Worm (Caenorhabditis elegans) whole organism, late embryonic: ENCODE results near the gene rab-3.
A peak's percentile ranks its signal among the peaks of the same experiment; 100 is the strongest.

Experiments used
- C38D4.7 ChIP-seq: fragments of 200-800 bp; sonication (Bioruptor generic); optimal IDR thresholded peaks from 2 replicates; lab custom pipeline; 2018; ENCODE audit warnings: mild to moderate bottlenecking, missing genetic modification characterization, moderate library complexity, missing compliant biosample characterization
- K09A11.1 ChIP-seq: sonication (generic microtip); optimal IDR thresholded peaks from 2 replicates; lab custom pipeline; 2017; ENCODE audit warnings: antibody characterized with exemption, mild to moderate bottlenecking, missing genetic modification characterization, missing compliant biosample characterization; ENCODE audit not compliant: insufficient read depth
- ama-1 ChIP-seq: fragments of 150-350 bp; optimal IDR thresholded peaks from 2 replicates; lab custom pipeline; 2014
- ceh-19 ChIP-seq: fragments of 200-800 bp; sonication (Bioruptor generic); optimal IDR thresholded peaks from 2 replicates; lab custom pipeline; 2018; ENCODE audit warnings: mild to moderate bottlenecking, missing genetic modification characterization, missing compliant biosample characterization
- ceh-2 ChIP-seq: sonication (generic microtip); optimal IDR thresholded peaks from 2 replicates; lab custom pipeline; 2016; ENCODE audit warnings: missing genotype, missing genetic modification characterization, missing compliant biosample characterization
- ceh-22 ChIP-seq: sonication (generic microtip); optimal IDR thresholded peaks from 2 replicates; lab custom pipeline; 2017; ENCODE audit warnings: missing biosample characterization, missing genetic modification characterization
- ceh-30 ChIP-seq: fragments of 150-350 bp; optimal IDR thresholded peaks from 2 replicates; lab custom pipeline; 2014; ENCODE audit warnings: missing biosample characterization, missing genetic modification characterization
- ceh-45 ChIP-seq: fragments of 200-800 bp; sonication (Bioruptor generic); IDR thresholded peaks from 2 replicates; pipeline ENCODE4 v1.3.6; 2022; ENCODE audit warnings: missing genetic modification reagents, missing genetic modification characterization, missing compliant biosample characterization
- ceh-48 ChIP-seq: sonication (generic microtip); optimal IDR thresholded peaks from 2 replicates; lab custom pipeline; 2016; ENCODE audit warnings: missing genetic modification characterization, inconsistent platforms, missing compliant biosample characterization
- ceh-6 ChIP-seq: fragments of 200-800 bp; sonication (Bioruptor generic); optimal IDR thresholded peaks from 2 replicates; lab custom pipeline; 2018; ENCODE audit warnings: mild to moderate bottlenecking, missing genetic modification characterization, missing compliant biosample characterization
- ceh-9 ChIP-seq: sonication (generic microtip); optimal IDR thresholded peaks from 2 replicates; lab custom pipeline; 2016; ENCODE audit warnings: mild to moderate bottlenecking, missing genetic modification characterization, inconsistent platforms, missing compliant biosample characterization
- dmd-4 ChIP-seq: sonication (generic microtip); optimal IDR thresholded peaks from 2 replicates; lab custom pipeline; 2016; ENCODE audit warnings: borderline replicate concordance, missing genetic modification characterization, missing compliant biosample characterization
- elt-2 ChIP-seq: sonication (generic microtip); optimal IDR thresholded peaks from 2 replicates; lab custom pipeline; 2016; ENCODE audit warnings: missing genetic modification reagents, missing genetic modification characterization, missing compliant biosample characterization
- ets-4 ChIP-seq: sonication (generic microtip); optimal IDR thresholded peaks from 2 replicates; lab custom pipeline; 2016; ENCODE audit warnings: missing genetic modification characterization, missing compliant biosample characterization
- fkh-10 ChIP-seq: fragments of 150-350 bp; optimal IDR thresholded peaks from 2 replicates; lab custom pipeline; 2014; ENCODE audit warnings: missing biosample characterization, missing genetic modification reagents, missing genetic modification characterization
- gmeb-2 ChIP-seq: sonication (generic microtip); optimal IDR thresholded peaks from 2 replicates; lab custom pipeline; 2016; ENCODE audit warnings: missing genetic modification characterization, inconsistent platforms, missing compliant biosample characterization
- hlh-6 ChIP-seq: sonication (generic microtip); optimal IDR thresholded peaks from 2 replicates; lab custom pipeline; 2016; ENCODE audit warnings: missing genotype, missing genetic modification characterization, missing compliant biosample characterization
- hlh-8 ChIP-seq: sonication (generic microtip); optimal IDR thresholded peaks from 2 replicates; lab custom pipeline; 2016; ENCODE audit warnings: missing genotype, missing genetic modification characterization, missing compliant biosample characterization
- madf-2 ChIP-seq: sonication (generic microtip); optimal IDR thresholded peaks from 2 replicates; lab custom pipeline; 2017; ENCODE audit warnings: missing genetic modification characterization, missing compliant biosample characterization
- nhr-11 ChIP-seq: fragments of 150-350 bp; optimal IDR thresholded peaks from 2 replicates; lab custom pipeline; 2014; ENCODE audit warnings: missing biosample characterization, missing genetic modification characterization
- nhr-232 ChIP-seq: sonication (generic microtip); optimal IDR thresholded peaks from 2 replicates; lab custom pipeline; 2016; ENCODE audit warnings: missing genetic modification characterization, missing compliant biosample characterization
- pax-1 ChIP-seq: fragments of 150-350 bp; optimal IDR thresholded peaks from 2 replicates; lab custom pipeline; 2014; ENCODE audit warnings: missing biosample characterization, missing genetic modification characterization
- pros-1 ChIP-seq: fragments of 150-350 bp; optimal IDR thresholded peaks from 2 replicates; lab custom pipeline; 2014; ENCODE audit warnings: missing biosample characterization, missing genetic modification reagents, missing genetic modification characterization
- ref-2 ChIP-seq: sonication (generic microtip); optimal IDR thresholded peaks from 2 replicates; lab custom pipeline; 2016; ENCODE audit warnings: missing genetic modification characterization, missing compliant biosample characterization
- sdc-2 ChIP-seq: sonication (generic microtip); optimal IDR thresholded peaks from 2 replicates; lab custom pipeline; 2016; ENCODE audit warnings: missing genotype, missing genetic modification characterization, missing compliant biosample characterization
- syd-9 ChIP-seq: sonication (generic microtip); optimal IDR thresholded peaks from 2 replicates; lab custom pipeline; 2016; ENCODE audit warnings: mild to moderate bottlenecking, missing genetic modification characterization, moderate library complexity, missing compliant biosample characterization
- ttx-3 ChIP-seq: sonication (generic microtip); optimal IDR thresholded peaks from 2 replicates; lab custom pipeline; 2016; ENCODE audit warnings: missing genetic modification reagents, missing genetic modification characterization, missing compliant biosample characterization
- unc-42 ChIP-seq: sonication (generic microtip); optimal IDR thresholded peaks from 2 replicates; lab custom pipeline; 2016; ENCODE audit warnings: missing genotype, missing genetic modification characterization, missing compliant biosample characterization
- unc-55 ChIP-seq: sonication (generic microtip); optimal IDR thresholded peaks from 2 replicates; lab custom pipeline; 2017; ENCODE audit warnings: missing biosample characterization, missing genetic modification reagents, missing genetic modification characterization
- unc-86 ChIP-seq: sonication (generic microtip); optimal IDR thresholded peaks from 2 replicates; lab custom pipeline; 2016; ENCODE audit warnings: missing genetic modification characterization, missing compliant biosample characterization

rab-3 gene

DNA sequence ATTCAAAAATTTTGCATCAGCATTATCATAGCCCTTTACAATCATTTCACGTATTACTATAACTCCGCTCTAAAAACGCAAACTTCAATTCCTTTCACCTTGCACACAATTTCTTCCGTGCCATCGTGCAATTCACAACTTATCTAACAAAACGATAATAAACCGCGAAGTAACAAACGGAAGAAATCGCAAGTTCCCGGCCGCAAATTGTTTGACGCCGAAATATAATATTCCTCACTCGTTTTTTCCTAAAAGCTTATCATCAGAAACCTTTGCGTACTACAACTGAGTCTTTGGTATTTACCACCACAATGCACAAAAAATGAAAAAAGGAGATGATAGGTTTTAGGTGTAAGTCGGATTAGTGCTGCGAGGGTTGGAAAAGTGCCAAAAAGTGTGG lies 19.7 kb upstream of the rab-3 start:
- TF ChIP-seq fkh-10 (GFP tag; lab: Kevin White, UChicago) (no peak), sdc-2 (tag; lab: Kevin White, UChicago) (no peak), hlh-6 (no peak), unc-86 (no peak), ets-4 (tag; lab: Kevin White, UChicago) (no peak)
- TF ChIP-seq, all 69 proteins: peak for 0

DNA sequence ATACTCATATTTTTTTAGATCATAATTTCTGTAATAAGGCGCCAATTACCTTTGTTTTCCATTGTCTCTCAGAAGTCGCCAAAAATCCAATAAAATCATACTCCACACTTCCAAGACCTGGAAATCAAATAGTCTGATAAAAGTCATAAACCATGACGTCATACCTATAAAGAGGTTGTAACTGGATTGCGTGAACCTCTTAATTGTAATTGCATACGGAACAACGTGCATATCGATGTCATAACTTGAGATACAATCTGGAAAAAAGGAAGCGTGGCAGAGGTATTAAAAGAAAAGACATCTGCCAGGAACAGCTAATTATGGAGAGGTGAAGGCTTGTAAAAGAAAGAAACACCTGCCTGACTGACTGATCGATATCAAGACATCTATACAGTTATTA lies 17.4 kb upstream of the rab-3 start, which contains the start of gene F10C1.9:
Gene F10C1.9 (minus strand): TSS at position 197 of the 400 bp plus-strand sequence.
- TF ChIP-seq ceh-2 (tag; lab: Kevin White, UChicago) (no peak), elt-2 (peak; percentile 3)

DNA sequence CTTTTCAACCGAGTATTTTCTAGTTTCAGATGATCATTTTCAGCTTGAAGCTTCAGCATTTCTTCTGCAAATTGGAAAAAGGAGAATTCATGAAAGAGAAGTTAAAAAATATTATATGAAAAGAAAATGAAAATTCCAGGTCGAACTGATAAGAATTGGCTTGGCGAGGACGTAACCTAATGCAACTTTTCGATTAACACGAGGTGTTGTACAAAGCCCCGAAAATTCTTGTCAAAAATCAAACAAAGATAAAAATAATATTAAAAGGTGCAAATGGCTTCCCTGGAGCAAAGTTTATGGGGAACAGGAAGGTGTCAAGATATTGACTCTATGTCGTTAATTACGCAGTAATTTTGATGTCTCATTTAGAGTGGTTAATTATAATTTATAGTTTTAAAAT lies 16.7 kb upstream of the rab-3 start:
- no peak for TF ChIP-seq ceh-6 (GFP tag; lab: Kevin White, UChicago)

DNA sequence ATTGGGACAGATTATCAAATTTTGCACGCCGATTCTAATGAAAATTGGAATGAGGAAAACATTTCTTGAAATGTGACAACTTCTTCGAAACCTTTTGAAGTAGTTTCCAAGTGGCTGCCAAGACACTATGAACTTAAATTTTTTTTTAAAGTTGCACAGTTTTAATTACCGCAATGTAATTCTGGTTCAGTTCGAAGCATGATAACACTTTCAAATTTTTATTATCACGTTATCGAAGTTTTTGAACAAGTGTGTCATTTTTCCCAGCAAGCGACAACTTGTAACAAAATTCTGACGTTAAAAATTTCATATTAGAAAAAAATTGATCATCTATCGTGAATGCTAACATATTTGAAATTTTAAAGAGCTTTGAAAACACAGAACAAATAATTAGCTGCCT lies 15.1 kb upstream of the rab-3 start:
- TF ChIP-seq ets-4 (tag; lab: Kevin White, UChicago) (no peak), nhr-11 (no peak), K09A11.1 (tag; lab: Kevin White, UChicago) (no peak), unc-55 (GFP tag; lab: Kevin White, UChicago) (no peak), ceh-19 (GFP tag; lab: Kevin White, UChicago) (no peak), ceh-6 (GFP tag; lab: Kevin White, UChicago) (no peak)

DNA sequence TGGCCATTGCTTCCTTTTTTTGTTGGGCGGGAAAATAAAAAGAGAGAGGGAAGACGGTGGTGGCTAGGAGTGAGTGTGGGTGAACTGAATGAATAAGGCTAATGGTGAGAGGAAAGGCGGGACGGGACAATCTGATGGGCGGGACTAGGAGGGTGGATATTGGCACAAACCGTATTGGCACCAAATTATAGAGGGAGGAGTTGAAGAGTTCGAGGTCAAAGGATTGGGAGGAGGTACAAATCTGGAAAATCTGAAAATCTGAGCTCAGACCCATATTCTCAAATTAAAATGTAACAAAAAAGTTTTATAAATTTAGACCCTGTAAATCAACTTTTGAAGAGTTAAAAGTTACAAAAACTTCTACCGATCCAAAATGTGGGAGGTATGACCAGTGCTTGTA lies 11.1 kb upstream of the rab-3 start, which contains the start of gene hlh-14:
Gene hlh-14 (minus strand): TSS at position 101 of the 400 bp plus-strand sequence.
- no peak for TF ChIP-seq gmeb-2 (tag; lab: Kevin White, UChicago)
- TF ChIP-seq nhr-11: no peak
- TF ChIP-seq C38D4.7 (GFP tag; lab: Kevin White, UChicago): no peak
- no peak for TF ChIP-seq ets-4 (tag; lab: Kevin White, UChicago)
- TF ChIP-seq K09A11.1 (tag; lab: Kevin White, UChicago): no peak
- no peak for TF ChIP-seq ceh-30 (tag; lab: Kevin White, UChicago)
- no peak for TF ChIP-seq madf-2 (tag; lab: Kevin White, UChicago)
- TF ChIP-seq nhr-232: no peak
- no peak for TF ChIP-seq unc-42 (tag; lab: Kevin White, UChicago)
- TF ChIP-seq sdc-2 (tag; lab: Kevin White, UChicago): no peak
- TF ChIP-seq ttx-3 (tag; lab: Kevin White, UChicago): no peak
- TF ChIP-seq ceh-9 (tag; lab: Kevin White, UChicago): no peak
- TF ChIP-seq syd-9: no peak
- no peak for TF ChIP-seq ceh-22 (tag; lab: Kevin White, UChicago)
- TF ChIP-seq, all 69 proteins: peak for 0

DNA sequence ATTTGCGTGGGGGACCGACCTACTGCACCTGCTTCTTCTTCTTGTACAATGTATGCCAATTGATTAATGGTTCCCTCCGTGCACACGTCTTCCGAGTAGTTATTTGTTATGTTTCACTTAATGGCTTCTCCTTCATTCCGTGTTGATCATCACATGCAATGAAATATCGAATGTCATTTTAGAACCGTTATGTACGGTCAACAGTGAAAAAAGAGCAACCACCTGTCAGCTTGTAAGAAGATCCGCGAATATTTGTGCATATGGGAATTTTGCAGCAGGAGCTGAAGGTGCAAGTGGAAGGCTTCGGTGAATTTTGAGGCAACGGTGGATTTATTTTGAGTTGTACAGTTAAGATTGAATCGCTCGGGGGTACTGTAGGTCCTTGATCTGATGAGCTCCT lies 8.9 kb upstream of the rab-3 start:
- TF ChIP-seq ama-1 (no peak), ref-2 (tag; lab: Kevin White, UChicago) (no peak), ceh-48 (tag; lab: Kevin White, UChicago) (no peak), ceh-19 (GFP tag; lab: Kevin White, UChicago) (no peak), unc-42 (tag; lab: Kevin White, UChicago) (no peak), ceh-45 (no peak), pax-1 (no peak), hlh-8 (no peak)

DNA sequence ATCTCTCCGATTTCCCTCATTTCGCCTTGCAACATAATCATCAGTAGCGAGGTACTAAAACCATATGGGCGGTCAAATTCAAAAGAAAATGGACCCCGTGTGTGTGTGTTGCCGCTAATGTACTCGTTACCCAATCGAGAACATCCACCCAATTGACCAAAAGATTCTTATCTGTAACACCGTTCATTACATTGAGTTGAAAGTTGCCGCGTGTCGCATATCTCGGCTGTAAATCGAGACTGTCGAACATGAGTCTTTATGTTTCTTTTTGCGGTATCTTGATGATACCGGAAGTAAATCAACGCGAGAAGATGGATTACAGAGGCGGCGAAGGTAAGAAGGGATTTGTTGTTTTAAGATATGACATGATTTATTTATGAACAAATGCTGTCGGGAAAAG lies 8.1 kb upstream of the rab-3 start:
- TF ChIP-seq dmd-4 (tag; lab: Kevin White, UChicago) (no peak), K09A11.1 (tag; lab: Kevin White, UChicago) (no peak), pros-1 (no peak), madf-2 (tag; lab: Kevin White, UChicago) (no peak), hlh-6 (no peak)
